Fruit fly (Drosophila melanogaster) whole organism, prepupa: Measurements from ENCODE around the gene Pstk.

ENCODE experiments used
- Blimp-1 ChIP-seq: fragments of 200-800 bp; sonication (Bioruptor generic); optimal IDR thresholded peaks from 3 replicates; lab custom pipeline; 2017; ENCODE audit warnings: missing biosample characterization, missing genetic modification characterization, mild to moderate bottlenecking, moderate library complexity, missing genetic modification reagents
- CG10631 ChIP-seq: fragments of 200-800 bp; sonication (Bioruptor generic); optimal IDR thresholded peaks from 2 replicates; lab custom pipeline; 2016; ENCODE audit warnings: missing biosample characterization, missing genetic modification characterization
- CG10669 ChIP-seq: fragments of 200-800 bp; sonication (Bioruptor generic); optimal IDR thresholded peaks from 3 replicates; lab custom pipeline; 2018; ENCODE audit warnings: missing biosample characterization, mild to moderate bottlenecking, missing genetic modification characterization, moderate library complexity
- CG11294 ChIP-seq: fragments of 200-800 bp; sonication (Bioruptor generic); IDR thresholded peaks from 2 replicates; pipeline ENCODE4 v1.3.6; 2022; ENCODE audit warnings: missing biosample characterization, missing genetic modification characterization
- CG11902 ChIP-seq: fragments of 200-800 bp; sonication (Bioruptor generic); optimal IDR thresholded peaks from 3 replicates; lab custom pipeline; 2016; ENCODE audit warnings: missing biosample characterization, missing genetic modification characterization
- CG15336 ChIP-seq: fragments of 200-800 bp; sonication (Bioruptor generic); IDR thresholded peaks from 2 replicates; pipeline ENCODE4 v1.3.6; 2022; ENCODE audit warnings: missing biosample characterization, missing genetic modification characterization
- CG1621 ChIP-seq: fragments of 200-800 bp; sonication (Bioruptor generic); optimal IDR thresholded peaks from 3 replicates; lab custom pipeline; 2018; ENCODE audit warnings: missing biosample characterization, mild to moderate bottlenecking, missing genetic modification characterization
- CG16779 ChIP-seq: fragments of 200-800 bp; sonication (Bioruptor generic); optimal IDR thresholded peaks from 3 replicates; lab custom pipeline; 2017; ENCODE audit warnings: missing biosample characterization, mild to moderate bottlenecking, missing genetic modification characterization
- CG31627 ChIP-seq: fragments of 200-800 bp; sonication (Bioruptor generic); optimal IDR thresholded peaks from 3 replicates; lab custom pipeline; 2016; ENCODE audit warnings: missing biosample characterization, missing genetic modification characterization
- CG32006 ChIP-seq: fragments of 200-800 bp; sonication (Bioruptor generic); optimal IDR thresholded peaks from 3 replicates; lab custom pipeline; 2017; ENCODE audit warnings: missing biosample characterization, mild to moderate bottlenecking, missing genetic modification characterization
- CG3919 ChIP-seq: fragments of 200-800 bp; sonication (Bioruptor generic); optimal IDR thresholded peaks from 3 replicates; lab custom pipeline; 2016; ENCODE audit warnings: missing biosample characterization, missing genetic modification characterization
- CG4318 ChIP-seq: fragments of 200-800 bp; sonication (Bioruptor generic); optimal IDR thresholded peaks from 3 replicates; lab custom pipeline; 2017; ENCODE audit warnings: missing biosample characterization, mild to moderate bottlenecking, missing genetic modification characterization
- CG6163 ChIP-seq: fragments of 200-800 bp; sonication (Bioruptor generic); IDR thresholded peaks from 3 replicates; pipeline ENCODE4 v1.3.6; 2022; ENCODE audit warnings: missing biosample characterization, missing genetic modification characterization
- CG6276 ChIP-seq: fragments of 200-800 bp; sonication (Bioruptor generic); optimal IDR thresholded peaks from 2 replicates; lab custom pipeline; 2017; ENCODE audit warnings: missing biosample characterization, mild to moderate bottlenecking, missing genetic modification characterization
- CG6792 ChIP-seq: fragments of 200-800 bp; sonication (Bioruptor generic); optimal IDR thresholded peaks from 3 replicates; lab custom pipeline; 2016; ENCODE audit warnings: missing biosample characterization, missing genetic modification characterization
- CG6808 ChIP-seq: fragments of 200-800 bp; sonication (Bioruptor generic); optimal IDR thresholded peaks from 3 replicates; lab custom pipeline; 2017; ENCODE audit warnings: missing biosample characterization, missing genetic modification characterization, mild to moderate bottlenecking, moderate library complexity, missing genetic modification reagents
- CG6854 ChIP-seq: fragments of 200-800 bp; sonication (Bioruptor generic); optimal IDR thresholded peaks from 2 replicates; lab custom pipeline; 2017; ENCODE audit warnings: missing biosample characterization, mild to moderate bottlenecking, missing genetic modification characterization
- CG7368 ChIP-seq: fragments of 200-800 bp; sonication (Bioruptor generic); optimal IDR thresholded peaks from 3 replicates; lab custom pipeline; 2016; ENCODE audit warnings: missing biosample characterization, missing genetic modification characterization
- CG8119 ChIP-seq: fragments of 200-800 bp; sonication (Bioruptor generic); IDR thresholded peaks from 3 replicates; pipeline ENCODE4 v1.3.6; 2022; ENCODE audit warnings: missing biosample characterization, missing genetic modification characterization
- CG8319 ChIP-seq: fragments of 200-800 bp; sonication (Bioruptor generic); optimal IDR thresholded peaks from 3 replicates; lab custom pipeline; 2016; ENCODE audit warnings: missing biosample characterization, missing genetic modification characterization
- CG8632 ChIP-seq: fragments of 200-800 bp; sonication (Bioruptor generic); optimal IDR thresholded peaks from 3 replicates; lab custom pipeline; 2016; ENCODE audit warnings: missing biosample characterization, missing genetic modification characterization
- CG9139 ChIP-seq: fragments of 200-800 bp; sonication (Bioruptor generic); optimal IDR thresholded peaks from 3 replicates; lab custom pipeline; 2017; ENCODE audit warnings: missing biosample characterization, mild to moderate bottlenecking, missing genetic modification characterization
- Eip75B ChIP-seq: fragments of 200-800 bp; sonication (Bioruptor generic); optimal IDR thresholded peaks from 3 replicates; lab custom pipeline; 2016; ENCODE audit warnings: missing biosample characterization, missing genetic modification characterization
- Eip93F ChIP-seq: fragments of 200-800 bp; sonication (Bioruptor generic); optimal IDR thresholded peaks from 2 replicates; lab custom pipeline; 2016; ENCODE audit warnings: missing biosample characterization, mild to moderate bottlenecking, missing genetic modification characterization
- Ets21C ChIP-seq: fragments of 200-800 bp; sonication (Bioruptor generic); optimal IDR thresholded peaks from 3 replicates; lab custom pipeline; 2016; ENCODE audit warnings: missing biosample characterization, missing genetic modification characterization
- Gug ChIP-seq: fragments of 200-800 bp; sonication (Bioruptor generic); IDR thresholded peaks from 2 replicates; pipeline ENCODE4 v1.3.6; 2022; ENCODE audit warnings: missing biosample characterization, missing genetic modification characterization
- Hr38 ChIP-seq: sonication (Bioruptor generic); optimal IDR thresholded peaks from 2 replicates; lab custom pipeline; 2016; ENCODE audit warnings: missing biosample characterization, missing genetic modification characterization
- Hr39 ChIP-seq: fragments of 200-800 bp; sonication (Bioruptor generic); optimal IDR thresholded peaks from 2 replicates; lab custom pipeline; 2016; ENCODE audit warnings: missing biosample characterization, missing genetic modification characterization
- Hr4 ChIP-seq: fragments of 200-800 bp; sonication (Bioruptor generic); optimal IDR thresholded peaks from 3 replicates; lab custom pipeline; 2016; ENCODE audit warnings: missing biosample characterization, missing genetic modification characterization
- Lpt ChIP-seq: fragments of 200-800 bp; sonication (Bioruptor generic); optimal IDR thresholded peaks from 3 replicates; lab custom pipeline; 2016; ENCODE audit warnings: missing biosample characterization, missing genetic modification characterization
- Met ChIP-seq: fragments of 200-800 bp; sonication (Bioruptor generic); optimal IDR thresholded peaks from 3 replicates; lab custom pipeline; 2016; ENCODE audit warnings: missing biosample characterization, missing genetic modification characterization
- OdsH ChIP-seq: fragments of 200-800 bp; sonication (Bioruptor generic); optimal IDR thresholded peaks from 3 replicates; lab custom pipeline; 2016; ENCODE audit warnings: missing biosample characterization, missing genetic modification characterization
- Smox ChIP-seq: fragments of 200-800 bp; sonication (Bioruptor generic); optimal IDR thresholded peaks from 3 replicates; lab custom pipeline; 2016; ENCODE audit warnings: missing biosample characterization, missing genetic modification characterization
- Sox102F ChIP-seq: fragments of 200-800 bp; sonication (Bioruptor generic); optimal IDR thresholded peaks from 2 replicates; lab custom pipeline; 2016; ENCODE audit warnings: missing biosample characterization, mild to moderate bottlenecking, missing genetic modification characterization
- Sox14 ChIP-seq: fragments of 200-800 bp; sonication (Bioruptor generic); optimal IDR thresholded peaks from 3 replicates; lab custom pipeline; 2016; ENCODE audit warnings: missing biosample characterization, missing genetic modification characterization
- Sox15 ChIP-seq: fragments of 200-800 bp; sonication (Bioruptor generic); optimal IDR thresholded peaks from 3 replicates; lab custom pipeline; 2016; ENCODE audit warnings: missing biosample characterization, missing genetic modification characterization
- achi ChIP-seq: fragments of 200-800 bp; sonication (Bioruptor generic); optimal IDR thresholded peaks from 3 replicates; lab custom pipeline; 2016; ENCODE audit warnings: missing biosample characterization, missing genetic modification characterization
- acj6 ChIP-seq: fragments of 200-800 bp; sonication (Bioruptor generic); optimal IDR thresholded peaks from 3 replicates; lab custom pipeline; 2016; ENCODE audit warnings: missing biosample characterization, missing genetic modification characterization
- cyc ChIP-seq: fragments of 200-800 bp; sonication (Bioruptor generic); optimal IDR thresholded peaks from 3 replicates; lab custom pipeline; 2016; ENCODE audit warnings: missing biosample characterization, missing genetic modification characterization
- dac ChIP-seq: fragments of 200-800 bp; sonication (Bioruptor generic); optimal IDR thresholded peaks from 2 replicates; lab custom pipeline; 2017; ENCODE audit warnings: missing biosample characterization, mild to moderate bottlenecking, missing genetic modification characterization
- eg ChIP-seq: fragments of 200-800 bp; sonication (Bioruptor generic); IDR thresholded peaks from 3 replicates; pipeline ENCODE4 v1.3.6; 2022; ENCODE audit warnings: missing biosample characterization, missing genetic modification characterization
- esn ChIP-seq: fragments of 200-800 bp; sonication (Bioruptor generic); optimal IDR thresholded peaks from 2 replicates; lab custom pipeline; 2016; ENCODE audit warnings: missing biosample characterization, mild to moderate bottlenecking, missing genetic modification characterization, moderate library complexity
- fd59A ChIP-seq: fragments of 200-800 bp; sonication (Bioruptor generic); optimal IDR thresholded peaks from 2 replicates; lab custom pipeline; 2017; ENCODE audit warnings: missing biosample characterization, mild to moderate bottlenecking, missing genetic modification characterization, missing genetic modification reagents
- fkh ChIP-seq: fragments of 200-800 bp; sonication (Bioruptor generic); optimal IDR thresholded peaks from 3 replicates; lab custom pipeline; 2017; ENCODE audit warnings: missing biosample characterization, mild to moderate bottlenecking, missing genetic modification characterization, moderate library complexity
- lz ChIP-seq: fragments of 200-800 bp; sonication (Bioruptor generic); optimal IDR thresholded peaks from 3 replicates; lab custom pipeline; 2016; ENCODE audit warnings: missing biosample characterization, missing genetic modification characterization
- net ChIP-seq: fragments of 200-800 bp; sonication (Bioruptor generic); optimal IDR thresholded peaks from 3 replicates; lab custom pipeline; 2016; ENCODE audit warnings: missing biosample characterization, missing genetic modification characterization
- pdm3 ChIP-seq: fragments of 200-800 bp; sonication (Bioruptor generic); optimal IDR thresholded peaks from 3 replicates; lab custom pipeline; 2016; ENCODE audit warnings: missing biosample characterization, missing genetic modification characterization
- salr ChIP-seq, 2 experiments: fragments of 200-800 bp; sonication (Bioruptor generic); optimal IDR thresholded peaks; 3 replicates each; lab custom pipeline; 2016 to 2018; ENCODE audit warnings: missing biosample characterization in 2 of 2, missing genetic modification characterization in 2 of 2, mild to moderate bottlenecking in 1 of 2
- spab ChIP-seq: fragments of 200-800 bp; sonication (Bioruptor generic); optimal IDR thresholded peaks from 2 replicates; lab custom pipeline; 2017; ENCODE audit warnings: missing biosample characterization, mild to moderate bottlenecking, missing genetic modification characterization, missing genetic modification reagents
- ss ChIP-seq, 2 experiments: fragments of 200-800 bp; sonication (Bioruptor generic); optimal IDR thresholded peaks; 2 replicates in 1 of 2; 3 replicates in 1 of 2; lab custom pipeline; 2017 to 2018; ENCODE audit warnings: mild to moderate bottlenecking in 2 of 2, missing biosample characterization in 2 of 2, missing genetic modification characterization in 2 of 2, moderate library complexity in 1 of 2
- svp ChIP-seq: fragments of 200-800 bp; sonication (Bioruptor generic); peaks from one replicate; lab custom pipeline; 2016; ENCODE audit warnings: missing biosample characterization, missing genetic modification characterization
- topi ChIP-seq: fragments of 200-800 bp; sonication (Bioruptor generic); optimal IDR thresholded peaks from 3 replicates; lab custom pipeline; 2016; ENCODE audit warnings: missing biosample characterization, missing genetic modification characterization
- vri ChIP-seq: fragments of 200-800 bp; sonication (Bioruptor generic); optimal IDR thresholded peaks from 3 replicates; lab custom pipeline; 2016; ENCODE audit warnings: missing biosample characterization, mild to moderate bottlenecking, missing genetic modification characterization

The Pstk gene

dm6 chrX:19603953-19604352 is 14.4 kb downstream of the Pstk start:
- TF ChIP-seq CG32006 (GFP tag; lab: Kevin White, UChicago) (peak; percentile 83), dac (GFP tag; lab: Kevin White, UChicago) (peak; percentile 23), CG15336 (GFP tag; lab: Robert Waterston, UW) (peak; percentile 86), CG8119 (peak; percentile 85), svp (peak; percentile 74), acj6 (GFP tag; lab: Kevin White, UChicago) (peak; percentile 63), CG8319 (GFP tag; lab: Kevin White, UChicago) (peak; percentile 54), Gug (peak; percentile 76), CG11902 (GFP tag; lab: Kevin White, UChicago) (peak; percentile 58), Eip75B (peak; percentile 80), pdm3 (GFP tag; lab: Kevin White, UChicago) (peak; percentile 66), Blimp-1 (GFP tag; lab: Kevin White, UChicago) (peak; percentile 8), CG8632 (GFP tag; lab: Kevin White, UChicago) (peak; percentile 21), Hr38 (GFP tag; lab: Kevin White, UChicago) (no peak), CG6808 (peak; percentile 54), lz (GFP tag; lab: Kevin White, UChicago) (peak; percentile 70), Hr4 (peak; percentile 85), fkh (GFP tag; lab: Kevin White, UChicago) (peak; percentile 25), CG1621 (tag; lab: Kevin White, UChicago) (peak; percentile 27), Sox15 (GFP tag; lab: Kevin White, UChicago) (peak; percentile 42), CG10669 (GFP tag; lab: Kevin White, UChicago) (peak; percentile 61), CG10631 (GFP tag; lab: Kevin White, UChicago) (peak; percentile 81), CG6792 (peak; percentile 65), Lpt (GFP tag; lab: Kevin White, UChicago) (peak; percentile 60), CG16779 (tag; lab: Kevin White, UChicago) (peak; percentile 57), CG11294 (GFP tag; lab: Robert Waterston, UW) (peak; percentile 73), Sox14 (GFP tag; lab: Kevin White, UChicago) (peak; percentile 69), spab (GFP tag; lab: Kevin White, UChicago) (peak; percentile 54), CG7368 (GFP tag; lab: Kevin White, UChicago) (peak; percentile 60), Ets21C (GFP tag; lab: Kevin White, UChicago) (no peak), eg (GFP tag; lab: Robert Waterston, UW) (peak; percentile 89), ss (GFP tag; optimal IDR thresholded peaks at IDR 0.05; lab: Kevin White, UChicago) (peak; percentile 60 to 61), esn (peak; percentile 64), OdsH (peak; percentile 67), Eip93F (GFP tag; lab: Kevin White, UChicago) (peak; percentile 12), fd59A (peak; percentile 55), CG6276 (GFP tag; lab: Kevin White, UChicago) (peak; percentile 61), net (GFP tag; lab: Kevin White, UChicago) (peak; percentile 63), salr (GFP tag; optimal IDR thresholded peaks at IDR 0.05; lab: Kevin White, UChicago) (peak; percentile 11 to 79), CG3919 (GFP tag; lab: Kevin White, UChicago) (peak; percentile 84), Sox102F (GFP tag; lab: Kevin White, UChicago) (peak; percentile 37), CG6854 (GFP tag; lab: Kevin White, UChicago) (no peak), topi (GFP tag; lab: Kevin White, UChicago) (peak; percentile 83), achi (GFP tag; lab: Kevin White, UChicago) (peak; percentile 74), CG6163 (GFP tag; lab: Robert Waterston, UW) (peak; percentile 89), CG31627 (peak; percentile 43), Smox (GFP tag; lab: Kevin White, UChicago) (peak; percentile 39), Met (peak; percentile 75), Hr39 (peak; percentile 48), vri (GFP tag; lab: Kevin White, UChicago) (peak; percentile 39), cyc (GFP tag; lab: Kevin White, UChicago) (peak; percentile 66), CG9139 (no peak), CG4318 (peak; percentile 65)
